Fruit fly (Drosophila melanogaster): ENCODE data around the gene CG3662.

DNA sequence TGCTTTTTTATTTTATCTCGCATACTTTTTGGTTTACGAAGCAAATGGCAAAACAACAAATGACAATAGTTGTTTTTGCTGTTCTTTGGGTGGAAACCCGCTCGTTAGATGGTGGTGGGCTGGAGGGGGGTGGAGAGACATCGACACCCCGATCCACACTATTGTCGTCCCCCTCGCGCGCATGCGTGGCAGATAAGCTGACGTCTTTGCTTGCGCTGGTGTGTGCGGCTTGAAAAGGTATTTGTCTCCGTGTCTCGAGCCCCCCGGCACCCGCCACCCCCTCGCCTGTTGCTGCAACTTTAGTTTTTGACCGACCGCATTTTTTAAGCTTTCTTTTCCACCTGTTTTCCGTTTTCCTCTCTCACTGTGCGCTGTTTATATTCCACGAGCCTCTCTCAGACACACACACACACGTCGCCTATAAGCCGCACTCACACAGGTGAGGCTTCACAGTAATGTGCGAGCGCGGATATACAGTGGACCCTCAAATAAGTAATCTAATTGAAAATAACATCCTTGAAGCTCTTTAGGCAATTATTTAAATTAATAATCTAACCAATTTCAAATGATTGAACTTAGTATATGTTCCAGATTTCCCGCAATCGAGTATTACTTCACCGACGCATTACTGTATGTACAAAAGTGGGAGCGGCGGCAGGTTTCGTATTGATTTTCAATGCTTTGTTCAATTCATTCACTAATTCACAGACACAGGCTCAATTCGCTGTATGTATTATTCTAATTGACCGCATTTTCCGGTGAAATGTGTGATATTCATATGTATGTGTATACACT lies 46.1 kb downstream of the CG3662 start:
- TF ChIP-seq CG6808 (GFP tag; optimal IDR thresholded peaks at IDR 0.05) (peak; percentile 84), CG3032 (tag; optimal IDR thresholded peaks at IDR 0.05) (peak; percentile 88), Lpt (GFP tag; optimal IDR thresholded peaks at IDR 0.05) (peak; percentile 79), CG6792 (GFP tag; optimal IDR thresholded peaks at IDR 0.05) (peak; percentile 93), salr (GFP tag; optimal IDR thresholded peaks at IDR 0.05) (peak; percentile 85 to 87), CG7368 (GFP tag; optimal IDR thresholded peaks at IDR 0.05) (peak; percentile 90), CG1621 (tag; optimal IDR thresholded peaks at IDR 0.05) (peak; percentile 84), CG3919 (GFP tag; optimal IDR thresholded peaks at IDR 0.05) (peak; percentile 94), Smox (GFP tag; optimal IDR thresholded peaks at IDR 0.05) (peak; percentile 95), Hr38 (GFP tag; optimal IDR thresholded peaks at IDR 0.05) (peak; percentile 80), fd85E (GFP tag; optimal IDR thresholded peaks at IDR 0.05) (peak; percentile 60), spab (GFP tag; optimal IDR thresholded peaks at IDR 0.05) (peak; percentile 78), CG6854 (GFP tag; optimal IDR thresholded peaks at IDR 0.05) (peak; percentile 68), topi (GFP tag; optimal IDR thresholded peaks at IDR 0.05) (peak; percentile 96)

All from whole organism, prepupa.